Worm (Caenorhabditis elegans) whole organism, L4/young adult: ENCODE results near the gene F36H1.3.

Experiments used
- W03F9.2 ChIP-seq: fragments of 150-350 bp; optimal IDR thresholded peaks from 2 replicates; lab custom pipeline; 2014; ENCODE audit warnings: missing biosample characterization, missing genetic modification characterization
- dao-5 ChIP-seq: sonication (generic microtip); optimal IDR thresholded peaks from 2 replicates; lab custom pipeline; 2016; ENCODE audit warnings: missing genotype, missing genetic modification characterization, moderate library complexity, missing compliant biosample characterization
- him-1 ChIP-seq: sonication (generic microtip); optimal IDR thresholded peaks from 2 replicates; lab custom pipeline; 2016; ENCODE audit warnings: missing genotype, missing genetic modification reagents, missing genetic modification characterization, missing compliant biosample characterization

Gene F36H1.3

ce11 chrIV:11049806-11050205, at the start of gene F36H1.3:
Gene F36H1.3, plus strand, starts transcription at chrIV:11050128.
- TF ChIP-seq him-1 (tag; lab: Kevin White, UChicago), result no peak
- TF ChIP-seq dao-5, result no peak
- no peak for TF ChIP-seq W03F9.2 (tag; lab: Kevin White, UChicago)

- TF ChIP-seq dao-5 (no peak), W03F9.2 (tag; lab: Kevin White, UChicago) (no peak), him-1 (tag; lab: Kevin White, UChicago) (no peak)
Measured at ce11 chrIV:11001614-11002013, 48.3 kb upstream of the F36H1.3 start, which contains the start of gene F13H10.9. Gene F13H10.9, plus strand, starts transcription at chrIV:11001914.

ce11 chrIV:11004273-11004672, 45.7 kb upstream of the F36H1.3 start, which contains the start of gene F13H10.1:
Gene F13H10.1, plus strand, starts transcription at chrIV:11004573.
- TF ChIP-seq him-1 (tag; lab: Kevin White, UChicago) (no peak), dao-5 (no peak), W03F9.2 (tag; lab: Kevin White, UChicago) (no peak)

- TF ChIP-seq him-1 (tag; lab: Kevin White, UChicago), result no peak
- TF ChIP-seq dao-5, result no peak
- TF ChIP-seq W03F9.2 (tag; lab: Kevin White, UChicago), result no peak
Measured at ce11 chrIV:11006383-11006782, 43.5 kb upstream of the F36H1.3 start.

- no peak for TF ChIP-seq him-1 (tag; lab: Kevin White, UChicago)
- no peak for TF ChIP-seq W03F9.2 (tag; lab: Kevin White, UChicago)
- TF ChIP-seq dao-5, result no peak
Measured at ce11 chrIV:11006868-11007267, 43.1 kb upstream of the F36H1.3 start.

ce11 chrIV:11008255-11008654, 41.7 kb upstream of the F36H1.3 start:
- TF ChIP-seq W03F9.2 (tag; lab: Kevin White, UChicago), result no peak
- no peak for TF ChIP-seq dao-5
- no peak for TF ChIP-seq him-1 (tag; lab: Kevin White, UChicago)

- TF ChIP-seq W03F9.2 (tag; lab: Kevin White, UChicago), result no peak
- no peak for TF ChIP-seq dao-5
- no peak for TF ChIP-seq him-1 (tag; lab: Kevin White, UChicago)
Measured at ce11 chrIV:11008996-11009395, 40.9 kb upstream of the F36H1.3 start, which contains the start of gene F13H10.6. Gene F13H10.6, plus strand, starts transcription at chrIV:11009296.

- TF ChIP-seq dao-5 (no peak), him-1 (tag; lab: Kevin White, UChicago) (no peak), W03F9.2 (tag; lab: Kevin White, UChicago) (no peak)
Measured at ce11 chrIV:11009928-11010327, 40.0 kb upstream of the F36H1.3 start.

- TF ChIP-seq him-1 (tag; lab: Kevin White, UChicago) (no peak), W03F9.2 (tag; lab: Kevin White, UChicago) (no peak), dao-5 (no peak)
Measured at ce11 chrIV:11011920-11012319, 38.0 kb upstream of the F36H1.3 start, which contains the start of gene ndx-9. Gene ndx-9, minus strand, starts transcription at chrIV:11012020.

- TF ChIP-seq W03F9.2 (tag; lab: Kevin White, UChicago) (no peak), dao-5 (no peak), him-1 (tag; lab: Kevin White, UChicago) (no peak)
Measured at ce11 chrIV:11015881-11016280, 34.0 kb upstream of the F36H1.3 start, which contains the start of gene F13H10.3. Gene F13H10.3, minus strand, starts transcription at chrIV:11015953.

- TF ChIP-seq dao-5, result no peak
- peak; percentile 61 for TF ChIP-seq W03F9.2 (tag; lab: Kevin White, UChicago)
Measured at ce11 chrIV:11019962-11020550, 29.9 kb upstream of the F36H1.3 start, which contains the start of gene F13H10.8. Gene F13H10.8, plus strand, starts transcription at chrIV:11020517.

ce11 chrIV:11021512-11022268, 28.2 kb upstream of the F36H1.3 start, which contains the start of gene mogs-1:
Gene mogs-1, minus strand, starts transcription at chrIV:11021928.
- no peak for TF ChIP-seq dao-5
- no peak for TF ChIP-seq W03F9.2 (tag; lab: Kevin White, UChicago)
- TF ChIP-seq him-1 (tag; lab: Kevin White, UChicago), result no peak

- no peak for TF ChIP-seq dao-5
- TF ChIP-seq W03F9.2 (tag; lab: Kevin White, UChicago), result no peak
- no peak for TF ChIP-seq him-1 (tag; lab: Kevin White, UChicago)
Measured at ce11 chrIV:11022303-11022702, 27.6 kb upstream of the F36H1.3 start, which contains the start of gene alh-3. Gene alh-3, plus strand, starts transcription at chrIV:11022603.

ce11 chrIV:11025941-11026340, 24.0 kb upstream of the F36H1.3 start:
- TF ChIP-seq him-1 (tag; lab: Kevin White, UChicago) (no peak), dao-5 (no peak), W03F9.2 (tag; lab: Kevin White, UChicago) (no peak)
